Worm (Caenorhabditis elegans) whole organism, mixed stage, embryonic: ENCODE results near the gene C16C8.16.

Experiments
- lin-13 ChIP-seq: fragments of 150-350 bp; optimal IDR thresholded peaks from 2 replicates; lab custom pipeline; 2014; ENCODE audit warnings: missing biosample characterization, missing genetic modification characterization
- nhr-76 ChIP-seq: sonication (generic microtip); optimal IDR thresholded peaks from 2 replicates; lab custom pipeline; 2017; ENCODE audit warnings: missing biosample characterization, missing genetic modification characterization
- ztf-11 ChIP-seq: fragments of 150-350 bp; optimal IDR thresholded peaks from 2 replicates; lab custom pipeline; 2014; ENCODE audit warnings: missing biosample characterization, missing genetic modification characterization

DNA sequence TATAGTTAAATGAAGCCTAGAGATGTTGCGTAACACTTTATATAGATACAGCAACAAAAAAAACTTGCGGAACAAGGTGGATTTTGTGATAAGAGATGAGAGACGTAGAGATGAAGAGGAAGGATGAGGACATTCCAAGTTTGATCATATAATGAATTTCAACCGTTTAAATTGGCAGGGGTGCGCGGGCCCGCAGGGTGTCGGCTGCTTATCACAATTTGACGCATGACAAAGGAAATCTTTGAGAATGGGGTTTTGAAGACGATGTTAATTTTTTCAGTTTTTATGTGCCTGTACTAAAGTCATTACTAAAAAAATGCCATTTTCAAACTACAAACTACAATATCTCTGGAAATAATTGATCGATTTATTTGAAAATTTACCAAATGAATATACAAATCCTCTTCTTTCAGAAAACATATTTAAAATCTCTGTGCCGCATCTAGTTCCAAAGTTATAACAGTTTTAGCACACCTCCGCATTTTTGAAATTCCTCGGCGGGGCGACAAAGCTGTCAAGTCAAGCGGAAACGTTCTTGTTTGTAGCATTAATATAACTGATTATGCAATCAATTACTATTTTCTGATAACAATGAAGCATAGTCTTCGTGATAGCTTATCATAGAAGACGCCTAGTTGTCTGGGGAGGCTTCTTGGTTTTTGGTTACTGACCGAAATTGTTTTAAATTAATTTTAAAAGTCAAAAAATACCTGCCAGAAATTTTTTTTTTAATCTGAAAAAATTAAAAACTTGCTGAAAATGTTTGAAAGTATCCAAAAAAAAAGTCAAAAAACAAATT is 5.5 kb upstream of the C16C8.16 start:
- TF ChIP-seq ztf-11 (tag; lab: Kevin White, UChicago) (no peak), lin-13 (tag; lab: Kevin White, UChicago) (no peak), nhr-76 (tag; lab: Kevin White, UChicago) (no peak)
